Fruit fly (Drosophila melanogaster): Measurements from ENCODE around the gene CG32264.

dm6 chr3L:3770823-3771222 is 35.4 kb downstream of the CG32264 start:
- no peak for TF ChIP-seq psq (optimal IDR thresholded peaks at IDR 0.05)
- TF ChIP-seq h (optimal IDR thresholded peaks at IDR 0.05): no peak
- TF ChIP-seq Myc (optimal IDR thresholded peaks at IDR 0.05): no peak
- no peak for TF ChIP-seq insv (optimal IDR thresholded peaks at IDR 0.05)
- TF ChIP-seq Sin3A (optimal IDR thresholded peaks at IDR 0.05): no peak

Data from Kc167 (cell line).